Fruit fly (Drosophila melanogaster) whole organism, pupa: ENCODE data around the gene CG17105.
A peak's percentile ranks its signal among the peaks of the same experiment; 100 is the strongest.

Source experiments
- CG10348 ChIP-seq: fragments of 200-800 bp; sonication (Bioruptor generic); IDR thresholded peaks from 2 replicates; pipeline ENCODE4 v1.3.6; 2022; ENCODE audit warnings: missing biosample characterization, missing genetic modification characterization
- CG12605 ChIP-seq: fragments of 200-800 bp; sonication (Bioruptor generic); IDR thresholded peaks from 2 replicates; pipeline ENCODE4 v1.3.6; 2022; ENCODE audit warnings: missing biosample characterization, missing genetic modification characterization
- CG13204 ChIP-seq: fragments of 200-800 bp; sonication (Bioruptor generic); optimal IDR thresholded peaks from 2 replicates; lab custom pipeline; 2018; ENCODE audit warnings: missing biosample characterization, mild to moderate bottlenecking, missing genetic modification characterization, moderate library complexity
- CG14655 ChIP-seq: fragments of 200-800 bp; sonication (Bioruptor generic); optimal IDR thresholded peaks from 3 replicates; lab custom pipeline; 2017; ENCODE audit warnings: mild to moderate bottlenecking, missing biosample characterization, missing genetic modification reagents, missing genetic modification characterization
- CG15710 ChIP-seq: fragments of 200-800 bp; sonication (Bioruptor generic); optimal IDR thresholded peaks from 2 replicates; lab custom pipeline; 2018; ENCODE audit warnings: missing biosample characterization, mild to moderate bottlenecking, missing genetic modification characterization, moderate library complexity
- CG17806 ChIP-seq: fragments of 200-800 bp; sonication (Bioruptor generic); optimal IDR thresholded peaks from 2 replicates; lab custom pipeline; 2018; ENCODE audit warnings: missing biosample characterization, mild to moderate bottlenecking, missing genetic modification characterization, moderate library complexity
- CG32121 ChIP-seq: fragments of 200-800 bp; sonication (Bioruptor generic); IDR thresholded peaks from 2 replicates; pipeline ENCODE4 v1.3.6; 2022; ENCODE audit warnings: missing biosample characterization, missing genetic modification characterization
- CG34367 ChIP-seq: fragments of 200-800 bp; sonication (Bioruptor generic); optimal IDR thresholded peaks from 2 replicates; lab custom pipeline; 2018; ENCODE audit warnings: missing biosample characterization, mild to moderate bottlenecking, missing genetic modification characterization
- CG4496 ChIP-seq: fragments of 200-800 bp; sonication (Bioruptor generic); IDR thresholded peaks from 3 replicates; pipeline ENCODE4 v1.3.6; 2022; ENCODE audit warnings: missing biosample characterization, missing genetic modification characterization
- CG8159 ChIP-seq: fragments of 200-800 bp; sonication (Bioruptor generic); optimal IDR thresholded peaks from 3 replicates; lab custom pipeline; 2018; ENCODE audit warnings: missing biosample characterization, mild to moderate bottlenecking, missing genetic modification characterization, moderate library complexity
- CG8301 ChIP-seq: fragments of 200-800 bp; sonication (Bioruptor generic); optimal IDR thresholded peaks from 2 replicates; lab custom pipeline; 2018; ENCODE audit warnings: missing biosample characterization, mild to moderate bottlenecking, missing genetic modification characterization
- CG9948 ChIP-seq: fragments of 200-800 bp; sonication (Bioruptor generic); optimal IDR thresholded peaks from 2 replicates; lab custom pipeline; 2018; ENCODE audit warnings: missing biosample characterization, mild to moderate bottlenecking, missing genetic modification characterization, moderate library complexity
- D1 ChIP-seq: fragments of 200-800 bp; sonication (Bioruptor generic); optimal IDR thresholded peaks from 2 replicates; lab custom pipeline; 2018; ENCODE audit warnings: missing biosample characterization, mild to moderate bottlenecking, missing genetic modification characterization, moderate library complexity
- EcR ChIP-seq: fragments of 200-800 bp; sonication (Bioruptor generic); optimal IDR thresholded peaks from 3 replicates; lab custom pipeline; 2019; ENCODE audit warnings: missing biosample characterization, missing genetic modification characterization, mild to moderate bottlenecking, moderate library complexity, missing genetic modification reagents
- Ets98B ChIP-seq: fragments of 200-800 bp; sonication (Bioruptor generic); IDR thresholded peaks from 2 replicates; pipeline ENCODE4 v1.3.6; 2022; ENCODE audit warnings: missing biosample characterization, missing genetic modification characterization
- Pif1A ChIP-seq: fragments of 200-800 bp; sonication (Bioruptor generic); optimal IDR thresholded peaks from 3 replicates; lab custom pipeline; 2016; ENCODE audit warnings: missing biosample characterization, missing genetic modification characterization
- Pif1B ChIP-seq: fragments of 200-800 bp; sonication (Bioruptor generic); optimal IDR thresholded peaks from 3 replicates; lab custom pipeline; 2016; ENCODE audit warnings: missing biosample characterization, missing genetic modification characterization
- Snoo ChIP-seq: fragments of 200-800 bp; sonication (Bioruptor generic); optimal IDR thresholded peaks from 3 replicates; lab custom pipeline; 2017; ENCODE audit warnings: missing biosample characterization, mild to moderate bottlenecking, missing genetic modification characterization, inconsistent platforms
- fd96Ca ChIP-seq: fragments of 200-800 bp; sonication (Bioruptor generic); IDR thresholded peaks from 3 replicates; pipeline ENCODE4 v1.3.6; 2022; ENCODE audit warnings: missing biosample characterization, missing genetic modification characterization
- gl ChIP-seq: fragments of 200-800 bp; sonication (Bioruptor generic); optimal IDR thresholded peaks from 2 replicates; lab custom pipeline; 2018; ENCODE audit warnings: missing biosample characterization, mild to moderate bottlenecking, missing genetic modification characterization
- rn ChIP-seq: fragments of 200-800 bp; sonication (Bioruptor generic); IDR thresholded peaks from 2 replicates; pipeline ENCODE4 v1.3.6; 2022; ENCODE audit warnings: missing biosample characterization, missing genetic modification characterization

The CG17105 gene

DNA sequence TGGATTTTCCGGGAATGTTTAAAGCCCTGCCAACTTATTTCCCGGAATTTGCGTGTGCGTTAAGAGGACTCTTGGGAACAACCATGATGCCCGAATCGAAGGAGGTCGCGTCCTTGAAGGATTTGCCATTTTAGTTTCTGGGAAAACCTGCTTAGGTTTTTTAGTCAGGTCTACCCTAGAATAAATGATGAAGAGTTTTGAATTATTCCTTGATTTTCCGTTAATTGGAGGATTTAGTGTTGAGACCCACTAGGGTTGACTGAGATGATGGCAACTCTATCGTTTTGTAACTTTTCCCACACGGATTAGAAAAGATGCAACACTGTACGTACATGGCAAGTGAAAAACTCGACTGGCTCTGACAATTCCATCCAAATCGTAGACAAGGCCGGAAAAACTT, 29.5 kb upstream of the CG17105 start, which contains the start of gene dbf:
Gene dbf (plus strand): TSS at position 301 of the 400 bp plus-strand sequence.
- TF ChIP-seq CG9948 (tag; lab: Kevin White, UChicago) (no peak), Ets98B (GFP tag; lab: Robert Waterston, UW) (no peak), EcR (GFP tag; lab: Kevin White, UChicago) (no peak), Pif1A (no peak), CG14655 (GFP tag; lab: Kevin White, UChicago) (no peak), D1 (tag; lab: Kevin White, UChicago) (no peak), CG12605 (GFP tag; lab: Robert Waterston, UW) (no peak), CG34367 (tag; lab: Kevin White, UChicago) (no peak), Snoo (tag; lab: Kevin White, UChicago) (no peak), Pif1B (GFP tag; lab: Kevin White, UChicago) (no peak), fd96Ca (GFP tag; lab: Robert Waterston, UW) (no peak), gl (no peak), CG4496 (no peak), rn (GFP tag; lab: Robert Waterston, UW) (no peak), CG17806 (tag; lab: Kevin White, UChicago) (no peak), CG15710 (tag; lab: Kevin White, UChicago) (no peak), CG8301 (tag; lab: Kevin White, UChicago) (no peak), CG10348 (no peak), CG32121 (no peak), CG13204 (no peak)

DNA sequence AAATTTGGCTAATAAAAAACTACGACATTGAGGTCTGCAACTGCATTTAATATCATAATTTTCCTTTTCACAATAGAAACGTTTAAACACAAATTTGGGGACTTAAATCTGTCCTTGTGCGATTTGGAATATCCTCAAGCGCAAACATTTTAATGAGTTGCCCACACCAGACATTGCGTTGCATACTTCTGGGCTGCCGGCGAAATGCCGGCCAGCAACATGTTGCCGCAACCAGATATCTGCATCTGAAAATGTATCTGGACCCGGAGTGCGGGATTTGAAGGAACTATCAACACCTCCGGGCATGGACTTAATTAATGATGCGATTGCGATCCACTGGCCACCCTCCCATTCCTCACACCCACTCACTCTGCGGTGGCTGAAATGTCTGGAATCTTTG, 26.3 kb upstream of the CG17105 start:
- TF ChIP-seq CG13204, result no peak
- no peak for TF ChIP-seq Snoo (tag; lab: Kevin White, UChicago)
- no peak for TF ChIP-seq gl
- TF ChIP-seq rn (GFP tag; lab: Robert Waterston, UW), result no peak
- TF ChIP-seq CG10348, result no peak
- no peak for TF ChIP-seq EcR (GFP tag; lab: Kevin White, UChicago)
- TF ChIP-seq CG4496, result no peak
- TF ChIP-seq CG8159 (tag; lab: Kevin White, UChicago), result no peak
- TF ChIP-seq Pif1A, result no peak
- TF ChIP-seq D1 (tag; lab: Kevin White, UChicago), result no peak
- TF ChIP-seq CG32121, result no peak
- TF ChIP-seq CG9948 (tag; lab: Kevin White, UChicago), result no peak
- TF ChIP-seq CG12605 (GFP tag; lab: Robert Waterston, UW), result no peak
- no peak for TF ChIP-seq CG8301 (tag; lab: Kevin White, UChicago)
- TF ChIP-seq CG14655 (GFP tag; lab: Kevin White, UChicago), result no peak
- TF ChIP-seq Ets98B (GFP tag; lab: Robert Waterston, UW), result no peak

DNA sequence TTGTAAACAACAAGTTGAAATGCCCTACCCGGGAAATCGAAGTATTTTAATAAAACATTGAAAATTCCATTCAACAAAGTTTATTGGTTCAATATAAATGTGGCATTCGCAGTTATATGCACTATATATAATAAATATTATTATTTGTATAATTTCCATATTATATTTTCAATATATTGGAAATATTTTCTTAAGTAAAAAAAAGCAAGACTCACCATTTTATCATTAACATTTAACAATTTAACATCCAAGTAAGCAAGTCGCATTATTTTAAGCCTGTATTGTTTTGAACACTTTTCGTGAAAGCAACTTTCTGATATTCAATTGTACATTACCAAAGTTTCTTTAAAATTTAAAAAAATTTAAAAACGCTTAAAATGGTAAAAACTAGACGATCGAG, 22.8 kb upstream of the CG17105 start, which contains the start of gene CG45690:
Gene CG45690 (plus strand): TSS at position 301 of the 400 bp plus-strand sequence.
- TF ChIP-seq CG17806 (tag; lab: Kevin White, UChicago) (no peak), Pif1B (GFP tag; lab: Kevin White, UChicago) (no peak), Snoo (tag; lab: Kevin White, UChicago) (no peak)

DNA sequence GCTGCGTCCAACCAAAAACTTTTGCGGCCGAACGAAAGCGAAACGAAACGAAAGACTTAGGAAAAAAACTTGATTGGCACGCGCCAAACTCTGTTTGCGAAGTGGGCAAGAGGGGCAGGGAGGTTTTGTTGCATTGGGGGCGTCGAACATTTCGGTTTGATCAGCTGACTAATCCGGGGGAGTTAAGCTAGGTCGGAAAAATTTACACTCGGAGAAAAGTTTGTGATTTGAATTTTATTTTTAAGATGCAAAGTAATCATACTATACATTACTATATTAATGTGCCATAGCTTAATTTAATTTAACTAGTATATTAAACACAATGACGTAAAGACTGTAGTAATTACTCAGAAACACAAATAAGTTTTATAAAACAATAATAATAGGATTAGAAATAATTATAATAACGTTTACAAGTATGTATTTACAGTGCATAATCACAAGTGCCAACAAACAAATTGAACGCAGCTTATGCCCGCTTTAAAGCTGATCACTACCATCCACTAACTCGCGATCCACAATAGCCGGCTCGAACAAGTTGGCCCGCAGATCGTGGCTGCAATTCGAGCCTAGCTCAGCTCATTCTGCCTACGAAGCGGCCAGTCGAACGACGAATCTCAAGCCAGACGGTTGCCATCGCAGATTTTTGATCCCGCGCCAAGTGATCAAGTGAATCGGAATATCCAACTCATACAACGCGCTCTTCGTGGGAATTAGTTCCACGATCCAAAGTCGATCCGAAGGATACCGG, 19.2 kb upstream of the CG17105 start, which contains the start of gene CG31871:
Gene CG31871 (plus strand): TSS at position 592 of the 751 bp plus-strand sequence.
- TF ChIP-seq CG17806 (tag; lab: Kevin White, UChicago) (peak; percentile 77), Snoo (tag; lab: Kevin White, UChicago) (no peak), CG34367 (tag; lab: Kevin White, UChicago) (peak; percentile 65), CG32121 (peak; percentile 89), CG14655 (GFP tag; lab: Kevin White, UChicago) (peak; percentile 90), CG4496 (peak; percentile 82), Ets98B (GFP tag; lab: Robert Waterston, UW) (peak; percentile 75), CG8301 (tag; lab: Kevin White, UChicago) (peak; percentile 90), CG10348 (peak; percentile 52; the same call in 1 of the 2 replicates), gl (no peak), CG8159 (tag; lab: Kevin White, UChicago) (peak; percentile 76), D1 (tag; lab: Kevin White, UChicago) (peak; percentile 73), rn (GFP tag; lab: Robert Waterston, UW) (peak; percentile 70), Pif1A (no peak), EcR (GFP tag; lab: Kevin White, UChicago) (no peak), CG12605 (GFP tag; lab: Robert Waterston, UW) (peak; percentile 83), fd96Ca (GFP tag; lab: Robert Waterston, UW) (no peak), Pif1B (GFP tag; lab: Kevin White, UChicago) (peak; percentile 33), CG9948 (tag; lab: Kevin White, UChicago) (peak; percentile 85), CG15710 (tag; lab: Kevin White, UChicago) (peak; percentile 55), CG13204 (no peak)

DNA sequence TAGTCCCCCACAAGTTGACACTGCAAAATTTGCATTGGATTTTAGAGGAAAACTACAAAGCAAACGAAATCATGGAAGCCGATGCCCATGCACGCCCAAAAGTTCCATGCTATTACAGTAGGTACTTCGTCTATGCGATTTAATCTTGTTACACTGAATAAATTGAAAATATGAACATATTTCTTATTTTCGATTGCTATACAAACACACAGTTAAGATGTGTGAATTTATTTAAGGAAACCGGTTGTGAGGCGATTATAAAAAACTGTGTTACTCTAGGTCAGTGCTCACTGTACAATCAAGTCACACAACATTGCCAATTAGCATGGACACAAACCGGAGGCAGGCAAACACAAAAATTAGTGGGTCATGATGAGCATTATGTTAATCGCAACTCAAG, 15.2 kb upstream of the CG17105 start:
- TF ChIP-seq Ets98B (GFP tag; lab: Robert Waterston, UW) (peak; percentile 90), CG15710 (tag; lab: Kevin White, UChicago) (peak; percentile 68), CG8159 (tag; lab: Kevin White, UChicago) (peak; percentile 69), Pif1B (GFP tag; lab: Kevin White, UChicago) (peak; percentile 75), CG34367 (tag; lab: Kevin White, UChicago) (peak; percentile 62), fd96Ca (GFP tag; lab: Robert Waterston, UW) (peak; percentile 82; the same call in 2 of the 3 replicates), EcR (GFP tag; lab: Kevin White, UChicago) (no peak), CG13204 (no peak), CG32121 (peak; percentile 86), CG17806 (tag; lab: Kevin White, UChicago) (peak; percentile 73), CG10348 (no peak), Pif1A (peak; percentile 80), gl (peak; percentile 25), Snoo (tag; lab: Kevin White, UChicago) (peak; percentile 37), CG8301 (tag; lab: Kevin White, UChicago) (peak; percentile 75), CG4496 (peak; percentile 86; the same call in 2 of the 3 replicates), CG9948 (tag; lab: Kevin White, UChicago) (peak; percentile 68), rn (GFP tag; lab: Robert Waterston, UW) (peak; percentile 64), CG14655 (GFP tag; lab: Kevin White, UChicago) (peak; percentile 75), CG12605 (GFP tag; lab: Robert Waterston, UW) (peak; percentile 82), D1 (tag; lab: Kevin White, UChicago) (no peak)
